Fruit fly (Drosophila melanogaster): ENCODE measurements around the gene RpL30.
A peak's percentile ranks its signal among the peaks of the same experiment; 100 is the strongest.

Gene RpL30

DNA sequence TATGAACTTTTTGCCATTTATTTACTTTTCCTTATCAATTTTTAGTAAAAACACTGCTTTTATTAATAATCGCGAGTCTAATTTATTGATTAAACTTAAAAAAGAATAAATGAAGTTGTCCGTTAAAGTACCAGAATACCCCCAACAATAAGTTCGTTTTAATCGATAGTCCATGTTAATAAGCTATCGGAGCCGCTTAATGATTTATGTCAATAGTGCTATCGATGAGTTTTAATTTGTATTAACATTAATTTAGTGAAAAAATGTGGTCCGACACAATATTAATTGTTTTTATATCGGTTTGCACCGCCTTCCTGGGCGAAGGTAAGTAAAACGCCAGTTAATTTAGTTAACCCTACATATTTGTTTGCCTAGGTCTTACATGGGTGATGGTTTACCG, 39.8 kb upstream of the RpL30 start, which contains the start of gene CG10470 (continued):
- TF ChIP-seq Lim3 (GFP tag; IDR thresholded peaks at IDR 0.05) = no peak
- TF ChIP-seq Gsc (GFP tag; IDR thresholded peaks at IDR 0.05) = no peak
- peak; percentile 24 for TF ChIP-seq CG15514 (GFP tag; optimal IDR thresholded peaks at IDR 0.05)
- no peak for TF ChIP-seq Poxn (GFP tag; IDR thresholded peaks at IDR 0.05)
- TF ChIP-seq Doc3 (GFP tag; IDR thresholded peaks at IDR 0.05; ENCODE audit: partially characterized antibody) = peak; percentile 74
- no peak for TF ChIP-seq Atf-2 (GFP tag; optimal IDR thresholded peaks at IDR 0.05)
- TF ChIP-seq salm (tag; optimal IDR thresholded peaks at IDR 0.05) = no peak
- peak; percentile 41; the same call in 2 of the 3 replicates for TF ChIP-seq CG17361 (GFP tag; IDR thresholded peaks at IDR 0.05)
- TF ChIP-seq unpg (GFP tag; optimal IDR thresholded peaks at IDR 0.05) = peak; percentile 28
- no peak for TF ChIP-seq pum (GFP tag; optimal IDR thresholded peaks at IDR 0.05)
- TF ChIP-seq lbe (GFP tag; optimal IDR thresholded peaks at IDR 0.05) = no peak
- TF ChIP-seq CG13287 (GFP tag; IDR thresholded peaks at IDR 0.05; ENCODE audit: partially characterized antibody) = peak; percentile 84
- TF ChIP-seq CG11085 (GFP tag; IDR thresholded peaks at IDR 0.05) = no peak
- TF ChIP-seq BtbVII (GFP tag; optimal IDR thresholded peaks at IDR 0.05) = no peak
- peak; percentile 36 for TF ChIP-seq D19A (tag; optimal IDR thresholded peaks at IDR 0.05)
- TF ChIP-seq CG34224 (GFP tag; IDR thresholded peaks at IDR 0.05; ENCODE audit: partially characterized antibody) = peak; percentile 84
- peak; percentile 23 for TF ChIP-seq dmrt99B (tag; optimal IDR thresholded peaks at IDR 0.05)
- peak; percentile 49 for TF ChIP-seq CG12391 (tag; optimal IDR thresholded peaks at IDR 0.05)
- TF ChIP-seq mam (GFP tag; optimal IDR thresholded peaks at IDR 0.05) = no peak
- no peak for TF ChIP-seq CG4730 (GFP tag; IDR thresholded peaks at IDR 0.05)
- TF ChIP-seq CG13894 (tag; optimal IDR thresholded peaks at IDR 0.05) = no peak
- TF ChIP-seq CG8478 (optimal IDR thresholded peaks at IDR 0.05) = no peak
- TF ChIP-seq CG9932 (GFP tag; IDR thresholded peaks at IDR 0.05) = no peak
- no peak for TF ChIP-seq Ravus (GFP tag; IDR thresholded peaks at IDR 0.05)
- peak; percentile 24 for TF ChIP-seq CG12659 (GFP tag; optimal IDR thresholded peaks at IDR 0.05)
- peak; percentile 56; the same call in 1 of the 2 replicates for TF ChIP-seq MBD-R2 (GFP tag; IDR thresholded peaks at IDR 0.05)
- TF ChIP-seq CG2712 (tag; optimal IDR thresholded peaks at IDR 0.05) = peak; percentile 50
- no peak for TF ChIP-seq CG14014 (GFP tag; IDR thresholded peaks at IDR 0.05)
- peak; percentile 79 for TF ChIP-seq Bgb (GFP tag; IDR thresholded peaks at IDR 0.05; ENCODE audit: partially characterized antibody)
- TF ChIP-seq Dref (GFP tag; IDR thresholded peaks at IDR 0.05) = peak; percentile 75
- TF ChIP-seq Scr (GFP tag; IDR thresholded peaks at IDR 0.05; ENCODE audit: partially characterized antibody) = peak; percentile 83
- TF ChIP-seq sob (GFP tag; IDR thresholded peaks at IDR 0.05) = no peak
- TF ChIP-seq jumu (GFP tag; optimal IDR thresholded peaks at IDR 0.05) = no peak
- TF ChIP-seq CG17385 (GFP tag; optimal IDR thresholded peaks at IDR 0.05) = peak; percentile 14
- TF ChIP-seq PHDP (tag; optimal IDR thresholded peaks at IDR 0.05) = peak; percentile 50
- peak; percentile 54; the same call in 1 of the 3 replicates for TF ChIP-seq row (GFP tag; IDR thresholded peaks at IDR 0.05)
- TF ChIP-seq Dp (GFP tag; optimal IDR thresholded peaks at IDR 0.05) = no peak
- no peak for TF ChIP-seq CG12236 (GFP tag; optimal IDR thresholded peaks at IDR 0.05)
- TF ChIP-seq Ets97D (GFP tag; optimal IDR thresholded peaks at IDR 0.05) = no peak
- peak; percentile 83 for TF ChIP-seq Dll (GFP tag; IDR thresholded peaks at IDR 0.05; ENCODE audit: partially characterized antibody)
- TF ChIP-seq CG9876 (GFP tag; optimal IDR thresholded peaks at IDR 0.05) = no peak
- no peak for TF ChIP-seq pan (optimal IDR thresholded peaks at IDR 0.05)
- TF ChIP-seq pan (GFP tag; optimal IDR thresholded peaks at IDR 0.05 in 1 of 2, IDR thresholded peaks at IDR 0.05 in 1 of 2) = no peak
- no peak for TF ChIP-seq bowl (GFP tag; IDR thresholded peaks at IDR 0.05)
- TF ChIP-seq tgo (GFP tag; IDR thresholded peaks at IDR 0.05) = no peak
- TF ChIP-seq CG30020 (tag; optimal IDR thresholded peaks at IDR 0.05) = peak; percentile 47
- no peak for TF ChIP-seq gce (GFP tag; IDR thresholded peaks at IDR 0.05)
- TF ChIP-seq CG10979 (tag; optimal IDR thresholded peaks at IDR 0.05) = peak; percentile 22
- TF ChIP-seq inv (GFP tag; IDR thresholded peaks at IDR 0.05; ENCODE audit: partially characterized antibody) = peak; percentile 72
- no peak for TF ChIP-seq da (GFP tag; optimal IDR thresholded peaks at IDR 0.05)
- TF ChIP-seq mld (GFP tag; IDR thresholded peaks at IDR 0.05; ENCODE audit: partially characterized antibody) = peak; percentile 11; the same call in 1 of the 3 replicates

All from whole organism, embryonic.